Worm (Caenorhabditis elegans) whole organism, L1 larva: Measurements from ENCODE around the gene pho-9.

Source experiments
- C16A3.4 ChIP-seq: fragments of 150-350 bp; optimal IDR thresholded peaks from 2 replicates; lab custom pipeline; 2014; ENCODE audit warnings: missing biosample characterization, missing genetic modification characterization
- F16B12.6 ChIP-seq: fragments of 150-350 bp; optimal IDR thresholded peaks from 2 replicates; lab custom pipeline; 2014; ENCODE audit warnings: missing biosample characterization, missing genetic modification characterization
- Y116A8C.19 ChIP-seq: sonication (generic microtip); optimal IDR thresholded peaks from 2 replicates; lab custom pipeline; 2016; ENCODE audit warnings: missing compliant biosample characterization, missing genetic modification characterization, borderline replicate concordance
- alr-1 ChIP-seq: fragments of 200-800 bp; sonication (Bioruptor generic); optimal IDR thresholded peaks from 2 replicates; lab custom pipeline; 2018; ENCODE audit warnings: borderline replicate concordance, mild to moderate bottlenecking, missing genetic modification characterization, missing compliant biosample characterization
- ama-1 ChIP-seq: fragments of 150-350 bp; optimal IDR thresholded peaks from 2 replicates; lab custom pipeline; 2014
- blmp-1 ChIP-seq: fragments of 150-350 bp; optimal IDR thresholded peaks from 2 replicates; lab custom pipeline; 2014; ENCODE audit warnings: missing biosample characterization, missing genetic modification characterization
- ceh-82 ChIP-seq, 3 experiments: fragments of 150-350 bp in 1 of 3; sonication (generic microtip) in 2 of 3; optimal IDR thresholded peaks; 2 replicates each; lab custom pipeline; 2014 to 2017; ENCODE audit warnings: missing biosample characterization in 3 of 3, missing genetic modification characterization in 3 of 3
- ceh-90 ChIP-seq: sonication (generic microtip); optimal IDR thresholded peaks from 2 replicates; lab custom pipeline; 2016; ENCODE audit warnings: missing genetic modification characterization, missing compliant biosample characterization
- dpl-1 ChIP-seq, 3 experiments: fragments of 150-350 bp in 2 of 3; sonication (generic microtip) in 1 of 3; optimal IDR thresholded peaks; 2 replicates each; lab custom pipeline; 2014 to 2017; ENCODE audit warnings: missing biosample characterization in 3 of 3, missing genetic modification characterization in 3 of 3, missing genetic modification reagents in 3 of 3
- dsc-1 ChIP-seq: sonication (generic microtip); optimal IDR thresholded peaks from 2 replicates; lab custom pipeline; 2016; ENCODE audit warnings: mild to moderate bottlenecking, missing genetic modification characterization, missing compliant biosample characterization
- efl-1 ChIP-seq, 4 experiments: fragments of 150-350 bp; optimal IDR thresholded peaks in 3 of 4; peaks in 1 of 4; 1 replicate in 1 of 4; 2 replicates in 3 of 4; lab custom pipeline; 2014; ENCODE audit warnings: missing biosample characterization in 2 of 4, missing genetic modification characterization in 2 of 4, missing genetic modification reagents in 2 of 4
- efl-3 ChIP-seq: fragments of 200-800 bp; sonication (Bioruptor generic); optimal IDR thresholded peaks from 2 replicates; lab custom pipeline; 2018; ENCODE audit warnings: mild to moderate bottlenecking, missing genetic modification characterization, missing compliant biosample characterization
- elt-3 ChIP-seq, 6 experiments: fragments of 150-350 bp in 1 of 6; sonication (generic microtip); optimal IDR thresholded peaks; 2 replicates each; lab custom pipeline; 2017 to 2018; ENCODE audit warnings: missing biosample characterization in 6 of 6, missing genetic modification characterization in 6 of 6, inconsistent platforms in 1 of 6
- fkh-8 ChIP-seq: sonication (generic microtip); optimal IDR thresholded peaks from 2 replicates; lab custom pipeline; 2016; ENCODE audit warnings: mild to moderate bottlenecking, missing genetic modification characterization, missing compliant biosample characterization
- fos-1 ChIP-seq: fragments of 150-350 bp; optimal IDR thresholded peaks from 2 replicates; lab custom pipeline; 2014; ENCODE audit warnings: missing biosample characterization, missing genetic modification characterization
- grh-1 ChIP-seq: fragments of 200-800 bp; sonication (Bioruptor generic); IDR thresholded peaks from 2 replicates; pipeline ENCODE4 v1.3.6; 2022; ENCODE audit warnings: missing genetic modification reagents, missing genetic modification characterization, missing compliant biosample characterization
- hlh-17 ChIP-seq: fragments of 200-800 bp; sonication (Bioruptor generic); optimal IDR thresholded peaks from 2 replicates; lab custom pipeline; 2018; ENCODE audit warnings: missing genetic modification characterization, mild to moderate bottlenecking, missing compliant biosample characterization, moderate library complexity, borderline replicate concordance
- irx-1 ChIP-seq: sonication (generic microtip); optimal IDR thresholded peaks from 2 replicates; lab custom pipeline; 2016; ENCODE audit warnings: missing genetic modification characterization, missing compliant biosample characterization
- jun-1 ChIP-seq: fragments of 150-350 bp; optimal IDR thresholded peaks from 2 replicates; lab custom pipeline; 2014; ENCODE audit warnings: missing biosample characterization, missing genetic modification reagents, missing genetic modification characterization
- lin-13 ChIP-seq: fragments of 150-350 bp; optimal IDR thresholded peaks from 2 replicates; lab custom pipeline; 2014; ENCODE audit warnings: missing biosample characterization, missing genetic modification reagents, missing genetic modification characterization
- lin-14 ChIP-seq: fragments of 200-800 bp; sonication (Bioruptor generic); optimal IDR thresholded peaks from 2 replicates; lab custom pipeline; 2018; ENCODE audit warnings: mild to moderate bottlenecking, missing genetic modification characterization, moderate library complexity, missing compliant biosample characterization
- lin-35 ChIP-seq, 2 experiments: fragments of 150-350 bp; optimal IDR thresholded peaks; 2 replicates each; lab custom pipeline; 2014; ENCODE audit warnings: missing biosample characterization in 2 of 2, missing genetic modification characterization in 2 of 2, missing genetic modification reagents in 2 of 2
- lin-39 ChIP-seq: fragments of 150-350 bp; optimal IDR thresholded peaks from 2 replicates; lab custom pipeline; 2014; ENCODE audit warnings: missing biosample characterization, missing genetic modification reagents, missing genetic modification characterization
- lsy-2 ChIP-seq, 2 experiments: fragments of 150-350 bp; optimal IDR thresholded peaks; 2 replicates each; lab custom pipeline; 2014; ENCODE audit warnings: missing biosample characterization in 2 of 2, missing genetic modification characterization in 2 of 2
- mdl-1 ChIP-seq, 2 experiments: fragments of 150-350 bp; optimal IDR thresholded peaks; 2 replicates each; lab custom pipeline; 2014 to 2017; ENCODE audit warnings: missing biosample characterization in 2 of 2, missing genetic modification characterization in 2 of 2, inconsistent platforms in 1 of 2
- mep-1 ChIP-seq: fragments of 150-350 bp; optimal IDR thresholded peaks from 2 replicates; lab custom pipeline; 2014; ENCODE audit warnings: missing biosample characterization, missing genetic modification characterization
- nhr-11 ChIP-seq: fragments of 150-350 bp; optimal IDR thresholded peaks from 2 replicates; lab custom pipeline; 2014; ENCODE audit warnings: missing biosample characterization, missing genetic modification characterization
- nhr-19 ChIP-seq: fragments of 200-800 bp; sonication (Bioruptor generic); conservative IDR thresholded peaks from 2 replicates; pipeline ENCODE4 v1.3.6; 2022; ENCODE audit warnings: missing genetic modification characterization, missing compliant biosample characterization
- nhr-20 ChIP-seq: sonication (generic microtip); optimal IDR thresholded peaks from 2 replicates; lab custom pipeline; 2016; ENCODE audit warnings: mild to moderate bottlenecking, missing genetic modification characterization, missing compliant biosample characterization
- nhr-28 ChIP-seq: fragments of 150-350 bp; optimal IDR thresholded peaks from 2 replicates; lab custom pipeline; 2014; ENCODE audit warnings: missing biosample characterization, missing genetic modification characterization
- nhr-47 ChIP-seq: sonication (generic microtip); optimal IDR thresholded peaks from 2 replicates; lab custom pipeline; 2016; ENCODE audit warnings: mild to moderate bottlenecking, missing genetic modification characterization, moderate library complexity, missing compliant biosample characterization
- nhr-71 ChIP-seq: sonication (generic microtip); optimal IDR thresholded peaks from 2 replicates; lab custom pipeline; 2016; ENCODE audit warnings: mild to moderate bottlenecking, missing genetic modification characterization, moderate library complexity, missing compliant biosample characterization
- nhr-76 ChIP-seq: sonication (generic microtip); optimal IDR thresholded peaks from 2 replicates; lab custom pipeline; 2017; ENCODE audit warnings: missing biosample characterization, missing genetic modification characterization
- nhr-85 ChIP-seq: sonication (generic microtip); peaks from one replicate; lab custom pipeline; 2016; ENCODE audit warnings: missing genetic modification characterization, inconsistent platforms, missing compliant biosample characterization
- nhr-90 ChIP-seq: sonication (generic microtip); optimal IDR thresholded peaks from 2 replicates; lab custom pipeline; 2016; ENCODE audit warnings: mild to moderate bottlenecking, missing genetic modification characterization, missing compliant biosample characterization; ENCODE audit not compliant: poor library complexity
- pag-3 ChIP-seq: sonication (generic microtip); optimal IDR thresholded peaks from 2 replicates; lab custom pipeline; 2017; ENCODE audit warnings: missing genetic modification characterization, mild to moderate bottlenecking, missing compliant biosample characterization, antibody characterized with exemption, borderline replicate concordance; ENCODE audit not compliant: insufficient read depth
- pax-3 ChIP-seq: fragments of 200-800 bp; sonication (Bioruptor generic); optimal IDR thresholded peaks from 2 replicates; lab custom pipeline; 2018; ENCODE audit warnings: mild to moderate bottlenecking, missing genetic modification characterization, moderate library complexity, missing compliant biosample characterization
- pqm-1 ChIP-seq: sonication (generic microtip); optimal IDR thresholded peaks from 3 replicates; lab custom pipeline; 2017; ENCODE audit warnings: missing biosample characterization, missing genetic modification characterization
- rnt-1 ChIP-seq: sonication (generic microtip); optimal IDR thresholded peaks from 2 replicates; lab custom pipeline; 2016; ENCODE audit warnings: mild to moderate bottlenecking, missing genetic modification characterization, moderate library complexity, missing compliant biosample characterization
- skn-1 ChIP-seq: fragments of 150-350 bp; optimal IDR thresholded peaks from 2 replicates; lab custom pipeline; 2014; ENCODE audit warnings: missing biosample characterization, missing genetic modification characterization
- snpc-4 ChIP-seq: fragments of 150-350 bp; optimal IDR thresholded peaks from 2 replicates; lab custom pipeline; 2014; ENCODE audit warnings: missing biosample characterization, missing genetic modification characterization
- snu-23 ChIP-seq: sonication (generic microtip); optimal IDR thresholded peaks from 2 replicates; lab custom pipeline; 2016; ENCODE audit warnings: missing genetic modification characterization, missing compliant biosample characterization
- sptf-1 ChIP-seq: fragments of 150-350 bp; optimal IDR thresholded peaks from 2 replicates; lab custom pipeline; 2014; ENCODE audit warnings: missing biosample characterization, missing genetic modification characterization
- swsn-7 ChIP-seq: sonication (generic microtip); optimal IDR thresholded peaks from 2 replicates; lab custom pipeline; 2016; ENCODE audit warnings: missing genetic modification characterization, missing compliant biosample characterization
- tbx-2 ChIP-seq: sonication (generic microtip); optimal IDR thresholded peaks from 2 replicates; lab custom pipeline; 2016; ENCODE audit warnings: missing genetic modification characterization, missing compliant biosample characterization
- unc-130 ChIP-seq: fragments of 150-350 bp; optimal IDR thresholded peaks from 2 replicates; lab custom pipeline; 2017; ENCODE audit warnings: missing biosample characterization, missing genetic modification characterization, inconsistent platforms
- unc-62 ChIP-seq: fragments of 150-350 bp; optimal IDR thresholded peaks from 2 replicates; lab custom pipeline; 2014; ENCODE audit warnings: missing biosample characterization, missing genetic modification reagents, missing genetic modification characterization
- vab-15 ChIP-seq: sonication (generic microtip); optimal IDR thresholded peaks from 2 replicates; lab custom pipeline; 2017; ENCODE audit warnings: missing genotype, mild to moderate bottlenecking, missing genetic modification characterization, missing compliant biosample characterization
- xbp-1 ChIP-seq: sonication (generic microtip); optimal IDR thresholded peaks from 2 replicates; lab custom pipeline; 2016; ENCODE audit warnings: missing genetic modification characterization, missing compliant biosample characterization
- zag-1 ChIP-seq: fragments of 150-350 bp; optimal IDR thresholded peaks from 2 replicates; lab custom pipeline; 2014; ENCODE audit warnings: missing biosample characterization, missing genetic modification characterization
- ztf-4 ChIP-seq: fragments of 150-350 bp; optimal IDR thresholded peaks from 2 replicates; lab custom pipeline; 2014; ENCODE audit warnings: missing biosample characterization, missing genetic modification characterization

Gene pho-9

DNA sequence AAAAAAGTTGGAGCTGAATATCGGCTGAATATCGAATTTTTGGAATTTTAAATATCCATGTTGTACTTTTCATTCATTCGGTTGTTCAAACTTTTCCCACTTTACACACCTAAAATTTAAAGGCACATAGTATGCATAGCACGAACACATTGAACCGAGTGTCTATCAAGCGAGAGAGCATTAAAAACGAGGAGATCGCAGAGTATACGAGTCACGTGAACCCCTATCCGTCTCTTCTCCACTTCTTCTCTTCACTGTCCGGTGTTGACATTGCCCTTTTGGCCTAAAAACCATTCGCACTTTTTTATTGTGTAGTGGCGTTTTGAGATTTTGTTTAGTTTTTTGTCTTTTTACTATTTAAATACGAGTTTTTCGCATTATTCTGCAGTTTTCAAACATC lies 43.8 kb upstream of the pho-9 start:
- TF ChIP-seq unc-130 (tag; lab: Kevin White, UChicago) (peak; percentile 45), nhr-20 (tag; lab: Kevin White, UChicago) (peak; percentile 68), unc-62 (GFP tag; lab: Kevin White, UChicago) (no peak), grh-1 (peak; percentile 36; the same call in 1 of the 2 replicates), dsc-1 (tag; lab: Kevin White, UChicago) (peak; percentile 37), elt-3 (tag; optimal IDR thresholded peaks at IDR 0.05; lab: Kevin White, UChicago) (peak in 2 of 6 experiments; percentile 19 to 70), lin-13 (GFP tag; lab: Kevin White, UChicago) (peak; percentile 72), pag-3 (no peak), jun-1 (tag; lab: Kevin White, UChicago) (peak; percentile 33), C16A3.4 (tag; lab: Kevin White, UChicago) (peak; percentile 62), lin-39 (tag; lab: Kevin White, UChicago) (peak; percentile 41), alr-1 (tag; lab: Kevin White, UChicago) (no peak), nhr-85 (tag; lab: Kevin White, UChicago) (peak; percentile 78), ceh-82 (tag; optimal IDR thresholded peaks at IDR 0.05; lab: Kevin White, UChicago) (peak in 2 of 3 experiments; percentile 36 to 41), mdl-1 (tag; optimal IDR thresholded peaks at IDR 0.05; lab: Kevin White, UChicago) (peak in 1 of 2 experiments; percentile 74), skn-1 (tag; lab: Kevin White, UChicago) (peak; percentile 14), nhr-90 (tag; lab: Kevin White, UChicago) (peak; percentile 42), nhr-71 (tag; lab: Kevin White, UChicago) (peak; percentile 68), mep-1 (tag; lab: Kevin White, UChicago) (peak; percentile 86), lin-35 (GFP tag; optimal IDR thresholded peaks at IDR 0.05; lab: Kevin White, UChicago) (peak; percentile 79 to 80), efl-1 (optimal IDR thresholded peaks at IDR 0.05; lab: Kevin White, UChicago) (peak; percentile 80), efl-1 (GFP tag; optimal IDR thresholded peaks at IDR 0.05 in 1 of 2; lab: Kevin White, UChicago) (peak; percentile 78 to 98), vab-15 (tag; lab: Kevin White, UChicago) (no peak), hlh-17 (GFP tag; lab: Kevin White, UChicago) (no peak), blmp-1 (tag; lab: Kevin White, UChicago) (peak; percentile 61), nhr-19 (peak; percentile 43), sptf-1 (no peak), nhr-47 (peak; percentile 44), fos-1 (no peak), ztf-4 (tag; lab: Kevin White, UChicago) (peak; percentile 40), lsy-2 (tag; optimal IDR thresholded peaks at IDR 0.05; lab: Kevin White, UChicago) (peak; percentile 76 to 79), ama-1 (lab: Kevin White, UChicago) (no peak), irx-1 (tag; lab: Kevin White, UChicago) (peak; percentile 19), dpl-1 (GFP tag; optimal IDR thresholded peaks at IDR 0.05; lab: Kevin White, UChicago) (peak; percentile 65 to 78 (median 77)), xbp-1 (tag; lab: Kevin White, UChicago) (peak; percentile 46), nhr-11 (tag; lab: Kevin White, UChicago) (no peak), fkh-8 (no peak), zag-1 (no peak), snpc-4 (tag; lab: Kevin White, UChicago) (peak; percentile 48), swsn-7 (tag; lab: Kevin White, UChicago) (peak; percentile 55), Y116A8C.19 (no peak), F16B12.6 (tag; lab: Kevin White, UChicago) (peak; percentile 54), pax-3 (tag; lab: Kevin White, UChicago) (no peak), nhr-28 (tag; lab: Kevin White, UChicago) (no peak), nhr-76 (tag; lab: Kevin White, UChicago) (no peak), tbx-2 (tag; lab: Kevin White, UChicago) (peak; percentile 48), ceh-90 (no peak), snu-23 (GFP tag; lab: Kevin White, UChicago) (peak; percentile 87), pqm-1 (tag; lab: Kevin White, UChicago) (no peak), lin-14 (GFP tag; lab: Kevin White, UChicago) (peak; percentile 90), efl-3 (GFP tag; lab: Kevin White, UChicago) (no peak), rnt-1 (tag; lab: Kevin White, UChicago) (no peak)
